Worm (Caenorhabditis elegans) whole organism, L1 larva: ENCODE results near the gene his-3.

Experiments used
- C04F5.9 ChIP-seq: sonication (generic microtip); optimal IDR thresholded peaks from 2 replicates; lab custom pipeline; 2016; ENCODE audit warnings: missing genetic modification characterization, missing compliant biosample characterization
- Y116A8C.19 ChIP-seq: sonication (generic microtip); optimal IDR thresholded peaks from 2 replicates; lab custom pipeline; 2016; ENCODE audit warnings: missing compliant biosample characterization, missing genetic modification characterization, borderline replicate concordance
- aha-1 ChIP-seq: fragments of 150-350 bp; optimal IDR thresholded peaks from 2 replicates; lab custom pipeline; 2014; ENCODE audit warnings: missing biosample characterization, missing genetic modification characterization
- alr-1 ChIP-seq: fragments of 200-800 bp; sonication (Bioruptor generic); optimal IDR thresholded peaks from 2 replicates; lab custom pipeline; 2018; ENCODE audit warnings: borderline replicate concordance, mild to moderate bottlenecking, missing genetic modification characterization, missing compliant biosample characterization
- blmp-1 ChIP-seq: fragments of 150-350 bp; optimal IDR thresholded peaks from 2 replicates; lab custom pipeline; 2014; ENCODE audit warnings: missing biosample characterization, missing genetic modification characterization
- ceh-8 ChIP-seq: fragments of 200-800 bp; sonication (Bioruptor generic); optimal IDR thresholded peaks from 2 replicates; lab custom pipeline; 2018; ENCODE audit warnings: mild to moderate bottlenecking, missing genetic modification characterization, moderate library complexity, missing compliant biosample characterization
- ceh-90 ChIP-seq: sonication (generic microtip); optimal IDR thresholded peaks from 2 replicates; lab custom pipeline; 2016; ENCODE audit warnings: missing genetic modification characterization, missing compliant biosample characterization
- dsc-1 ChIP-seq: sonication (generic microtip); optimal IDR thresholded peaks from 2 replicates; lab custom pipeline; 2016; ENCODE audit warnings: mild to moderate bottlenecking, missing genetic modification characterization, missing compliant biosample characterization
- efl-1 ChIP-seq, 4 experiments: fragments of 150-350 bp; optimal IDR thresholded peaks in 3 of 4; peaks in 1 of 4; 1 replicate in 1 of 4; 2 replicates in 3 of 4; lab custom pipeline; 2014; ENCODE audit warnings: missing biosample characterization in 2 of 4, missing genetic modification characterization in 2 of 4, missing genetic modification reagents in 2 of 4
- efl-3 ChIP-seq: fragments of 200-800 bp; sonication (Bioruptor generic); optimal IDR thresholded peaks from 2 replicates; lab custom pipeline; 2018; ENCODE audit warnings: mild to moderate bottlenecking, missing genetic modification characterization, missing compliant biosample characterization
- elt-3 ChIP-seq, 6 experiments: fragments of 150-350 bp in 1 of 6; sonication (generic microtip); optimal IDR thresholded peaks; 2 replicates each; lab custom pipeline; 2017 to 2018; ENCODE audit warnings: missing biosample characterization in 6 of 6, missing genetic modification characterization in 6 of 6, inconsistent platforms in 1 of 6
- fkh-10 ChIP-seq: sonication (generic microtip); optimal IDR thresholded peaks from 2 replicates; lab custom pipeline; 2017; ENCODE audit warnings: missing biosample characterization, missing genetic modification reagents, missing genetic modification characterization
- fkh-4 ChIP-seq: sonication (generic microtip); optimal IDR thresholded peaks from 2 replicates; lab custom pipeline; 2016; ENCODE audit warnings: missing compliant biosample characterization, missing genetic modification characterization, borderline replicate concordance
- fkh-8 ChIP-seq: sonication (generic microtip); optimal IDR thresholded peaks from 2 replicates; lab custom pipeline; 2016; ENCODE audit warnings: mild to moderate bottlenecking, missing genetic modification characterization, missing compliant biosample characterization
- hlh-4 ChIP-seq: sonication (generic microtip); optimal IDR thresholded peaks from 2 replicates; lab custom pipeline; 2016; ENCODE audit warnings: mild to moderate bottlenecking, missing genetic modification characterization, missing compliant biosample characterization
- hpl-2 ChIP-seq: fragments of 150-350 bp; optimal IDR thresholded peaks from 2 replicates; lab custom pipeline; 2014; ENCODE audit warnings: missing biosample characterization, missing genetic modification reagents, missing genetic modification characterization
- isw-1 ChIP-seq: fragments of 200-800 bp; sonication (Bioruptor generic); IDR thresholded peaks from 2 replicates; pipeline ENCODE4 v1.3.6; 2022; ENCODE audit warnings: missing genetic modification characterization, missing compliant biosample characterization
- jun-1 ChIP-seq: fragments of 150-350 bp; optimal IDR thresholded peaks from 2 replicates; lab custom pipeline; 2014; ENCODE audit warnings: missing biosample characterization, missing genetic modification reagents, missing genetic modification characterization
- lin-14 ChIP-seq: fragments of 200-800 bp; sonication (Bioruptor generic); optimal IDR thresholded peaks from 2 replicates; lab custom pipeline; 2018; ENCODE audit warnings: mild to moderate bottlenecking, missing genetic modification characterization, moderate library complexity, missing compliant biosample characterization
- lin-15B ChIP-seq: fragments of 150-350 bp; sonication (generic microtip); optimal IDR thresholded peaks from 3 replicates; lab custom pipeline; 2014; ENCODE audit warnings: missing biosample characterization, missing genetic modification characterization
- lin-35 ChIP-seq, 2 experiments: fragments of 150-350 bp; optimal IDR thresholded peaks; 2 replicates each; lab custom pipeline; 2014; ENCODE audit warnings: missing biosample characterization in 2 of 2, missing genetic modification characterization in 2 of 2, missing genetic modification reagents in 2 of 2
- lir-3 ChIP-seq: sonication (generic microtip); optimal IDR thresholded peaks from 2 replicates; lab custom pipeline; 2016; ENCODE audit warnings: mild to moderate bottlenecking, missing genetic modification characterization, moderate library complexity, missing compliant biosample characterization; ENCODE audit not compliant: poor library complexity
- lsy-2 ChIP-seq, 2 experiments: fragments of 150-350 bp; optimal IDR thresholded peaks; 2 replicates each; lab custom pipeline; 2014; ENCODE audit warnings: missing biosample characterization in 2 of 2, missing genetic modification characterization in 2 of 2
- nhr-11 ChIP-seq: fragments of 150-350 bp; optimal IDR thresholded peaks from 2 replicates; lab custom pipeline; 2014; ENCODE audit warnings: missing biosample characterization, missing genetic modification characterization
- nhr-19 ChIP-seq: fragments of 200-800 bp; sonication (Bioruptor generic); conservative IDR thresholded peaks from 2 replicates; pipeline ENCODE4 v1.3.6; 2022; ENCODE audit warnings: missing genetic modification characterization, missing compliant biosample characterization
- nhr-84 ChIP-seq: sonication (generic microtip); optimal IDR thresholded peaks from 2 replicates; lab custom pipeline; 2017; ENCODE audit warnings: missing biosample characterization, missing genetic modification characterization
- nhr-85 ChIP-seq: sonication (generic microtip); peaks from one replicate; lab custom pipeline; 2016; ENCODE audit warnings: missing genetic modification characterization, inconsistent platforms, missing compliant biosample characterization
- nhr-90 ChIP-seq: sonication (generic microtip); optimal IDR thresholded peaks from 2 replicates; lab custom pipeline; 2016; ENCODE audit warnings: mild to moderate bottlenecking, missing genetic modification characterization, missing compliant biosample characterization; ENCODE audit not compliant: poor library complexity
- skn-1 ChIP-seq: fragments of 150-350 bp; optimal IDR thresholded peaks from 2 replicates; lab custom pipeline; 2014; ENCODE audit warnings: missing biosample characterization, missing genetic modification characterization
- snpc-4 ChIP-seq: fragments of 150-350 bp; optimal IDR thresholded peaks from 2 replicates; lab custom pipeline; 2014; ENCODE audit warnings: missing biosample characterization, missing genetic modification characterization
- snu-23 ChIP-seq: sonication (generic microtip); optimal IDR thresholded peaks from 2 replicates; lab custom pipeline; 2016; ENCODE audit warnings: missing genetic modification characterization, missing compliant biosample characterization
- sptf-1 ChIP-seq: fragments of 150-350 bp; optimal IDR thresholded peaks from 2 replicates; lab custom pipeline; 2014; ENCODE audit warnings: missing biosample characterization, missing genetic modification characterization
- tbx-2 ChIP-seq: sonication (generic microtip); optimal IDR thresholded peaks from 2 replicates; lab custom pipeline; 2016; ENCODE audit warnings: missing genetic modification characterization, missing compliant biosample characterization
- unc-130 ChIP-seq: fragments of 150-350 bp; optimal IDR thresholded peaks from 2 replicates; lab custom pipeline; 2017; ENCODE audit warnings: missing biosample characterization, missing genetic modification characterization, inconsistent platforms
- unc-62 ChIP-seq: fragments of 150-350 bp; optimal IDR thresholded peaks from 2 replicates; lab custom pipeline; 2014; ENCODE audit warnings: missing biosample characterization, missing genetic modification reagents, missing genetic modification characterization
- unc-86 ChIP-seq: sonication (generic microtip); optimal IDR thresholded peaks from 2 replicates; lab custom pipeline; 2016; ENCODE audit warnings: missing genetic modification characterization, missing compliant biosample characterization
- vab-15 ChIP-seq: sonication (generic microtip); optimal IDR thresholded peaks from 2 replicates; lab custom pipeline; 2017; ENCODE audit warnings: missing genotype, mild to moderate bottlenecking, missing genetic modification characterization, missing compliant biosample characterization
- xbp-1 ChIP-seq: sonication (generic microtip); optimal IDR thresholded peaks from 2 replicates; lab custom pipeline; 2016; ENCODE audit warnings: missing genetic modification characterization, missing compliant biosample characterization
- zip-4 ChIP-seq: fragments of 200-800 bp; sonication (Bioruptor generic); optimal IDR thresholded peaks from 2 replicates; lab custom pipeline; 2018; ENCODE audit warnings: mild to moderate bottlenecking, missing genetic modification characterization, moderate library complexity, missing compliant biosample characterization
- ztf-11 ChIP-seq, 2 experiments: sonication (generic microtip); optimal IDR thresholded peaks; 2 replicates each; lab custom pipeline; 2016 to 2017; ENCODE audit warnings: missing genetic modification characterization in 2 of 2, missing biosample characterization in 1 of 2, missing compliant biosample characterization in 1 of 2

The his-3 gene

ce11 chrV:16049177-16049576 lies 8.6 kb downstream of the his-3 start, which contains the start of gene best-12:
Gene best-12, plus strand, starts transcription at chrV:16049477.
- TF ChIP-seq hlh-4 (tag; lab: Kevin White, UChicago) (no peak), snu-23 (no peak), vab-15 (tag; lab: Kevin White, UChicago) (no peak), nhr-11 (tag; lab: Kevin White, UChicago) (no peak), blmp-1 (no peak)

ce11 chrV:16053373-16053772 lies 12.8 kb downstream of the his-3 start, which contains the start of gene F14H3.3:
Gene F14H3.3, minus strand, starts transcription at chrV:16053473.
- TF ChIP-seq C04F5.9 (tag; lab: Kevin White, UChicago) (no peak), fkh-10 (GFP tag; lab: Kevin White, UChicago) (no peak), xbp-1 (no peak)
- TF ChIP-seq, all 84 proteins: peak for 0

ce11 chrV:16055031-16055430 lies 14.4 kb downstream of the his-3 start, which contains the start of gene F14H3.4:
Gene F14H3.4, minus strand, starts transcription at chrV:16055072.
- TF ChIP-seq ceh-8 (GFP tag; lab: Kevin White, UChicago) = no peak
- no peak for TF ChIP-seq C04F5.9 (tag; lab: Kevin White, UChicago)

- TF ChIP-seq nhr-85 (tag; lab: Kevin White, UChicago) (no peak), efl-1 (optimal IDR thresholded peaks at IDR 0.05; lab: Kevin White, UChicago) (no peak), efl-1 (GFP tag; optimal IDR thresholded peaks at IDR 0.05 in 1 of 2; lab: Kevin White, UChicago) (peak in 1 of 2 experiments; percentile 12), efl-3 (GFP tag; lab: Kevin White, UChicago) (no peak), jun-1 (tag; lab: Kevin White, UChicago) (no peak), skn-1 (no peak)
- TF ChIP-seq, all 84 proteins: peak for 1
Observed at ce11 chrV:16057010-16057463, 16.4 kb downstream of the his-3 start, which contains the start of gene F14H3.5. Gene F14H3.5, minus strand, starts transcription at chrV:16057060.

ce11 chrV:16058872-16059271 lies 18.3 kb downstream of the his-3 start, which contains the start of gene F14H3.6:
Gene F14H3.6, minus strand, starts transcription at chrV:16058893.
- TF ChIP-seq nhr-85 (tag; lab: Kevin White, UChicago) (no peak), dsc-1 (no peak), ceh-90 (tag; lab: Kevin White, UChicago) (no peak), fkh-4 (tag; lab: Kevin White, UChicago) (no peak), unc-130 (tag; lab: Kevin White, UChicago) (no peak)
- TF ChIP-seq, all 84 proteins: peak for 0

- TF ChIP-seq aha-1 (tag; lab: Kevin White, UChicago) (no peak), lin-15B (tag; lab: Kevin White, UChicago) (no peak), unc-62 (GFP tag; lab: Kevin White, UChicago) (no peak), zip-4 (GFP tag; lab: Kevin White, UChicago) (no peak), sptf-1 (tag; lab: Kevin White, UChicago) (no peak), snpc-4 (no peak), fkh-10 (GFP tag; lab: Kevin White, UChicago) (no peak), lin-35 (GFP tag; optimal IDR thresholded peaks at IDR 0.05; lab: Kevin White, UChicago) (no peak), unc-86 (tag; lab: Kevin White, UChicago) (no peak), xbp-1 (no peak), elt-3 (tag; optimal IDR thresholded peaks at IDR 0.05; lab: Kevin White, UChicago) (no peak)
Observed at ce11 chrV:16060135-16060534, 19.5 kb downstream of the his-3 start, which contains the start of gene F14H3.15. Gene F14H3.15, minus strand, starts transcription at chrV:16060235.

- TF ChIP-seq zip-4 (GFP tag; lab: Kevin White, UChicago) = no peak
- TF ChIP-seq lin-15B (tag; lab: Kevin White, UChicago) = no peak
- TF ChIP-seq nhr-84 (tag; lab: Kevin White, UChicago) = no peak
- no peak for TF ChIP-seq nhr-19
- no peak for TF ChIP-seq fkh-8 (tag; lab: Kevin White, UChicago)
- TF ChIP-seq C04F5.9 (tag; lab: Kevin White, UChicago) = no peak
- TF ChIP-seq hpl-2 (GFP tag; lab: Kevin White, UChicago) = no peak
- no peak for TF ChIP-seq lsy-2 (tag; optimal IDR thresholded peaks at IDR 0.05; lab: Kevin White, UChicago)
- TF ChIP-seq nhr-90 = no peak
- no peak for TF ChIP-seq ztf-11 (tag; optimal IDR thresholded peaks at IDR 0.05; lab: Kevin White, UChicago)
- TF ChIP-seq alr-1 = no peak
- TF ChIP-seq dsc-1 = no peak
- TF ChIP-seq isw-1 (GFP tag; lab: Robert Waterston, UW) = no peak
- TF ChIP-seq lir-3 = no peak
- no peak for TF ChIP-seq tbx-2 (tag; lab: Kevin White, UChicago)
- TF ChIP-seq lin-14 = no peak
- no peak for TF ChIP-seq Y116A8C.19
Observed at ce11 chrV:16061993-16062392, 21.4 kb downstream of the his-3 start, which contains the start of gene fbxa-100. Gene fbxa-100, minus strand, starts transcription at chrV:16062093.
